Worm (Caenorhabditis elegans): ENCODE measurements around the gene F14H3.6.
A peak's percentile ranks its signal among the peaks of the same experiment; 100 is the strongest.

F14H3.6 gene

DNA sequence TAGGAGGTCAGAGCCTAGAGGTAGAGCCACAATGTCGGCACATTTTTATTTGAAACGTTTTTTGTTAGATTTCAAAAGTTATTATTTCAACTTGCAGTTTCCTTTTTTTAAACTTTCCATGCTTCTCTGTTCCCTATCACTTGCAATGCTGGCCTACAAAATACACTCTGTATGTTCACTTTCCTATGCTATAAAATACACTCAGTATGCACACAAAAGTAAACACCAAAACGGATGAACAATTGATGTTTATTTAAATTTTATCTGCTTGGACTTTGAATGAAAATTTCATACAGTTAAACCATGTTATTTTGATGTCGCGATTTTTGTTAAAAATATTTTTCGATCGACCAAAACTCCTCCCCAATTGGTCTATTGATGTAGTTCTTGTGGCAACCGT is 22.0 kb upstream of the F14H3.6 start:
- no peak for TF ChIP-seq sox-2 (GFP tag; IDR thresholded peaks at IDR 0.05)

DNA sequence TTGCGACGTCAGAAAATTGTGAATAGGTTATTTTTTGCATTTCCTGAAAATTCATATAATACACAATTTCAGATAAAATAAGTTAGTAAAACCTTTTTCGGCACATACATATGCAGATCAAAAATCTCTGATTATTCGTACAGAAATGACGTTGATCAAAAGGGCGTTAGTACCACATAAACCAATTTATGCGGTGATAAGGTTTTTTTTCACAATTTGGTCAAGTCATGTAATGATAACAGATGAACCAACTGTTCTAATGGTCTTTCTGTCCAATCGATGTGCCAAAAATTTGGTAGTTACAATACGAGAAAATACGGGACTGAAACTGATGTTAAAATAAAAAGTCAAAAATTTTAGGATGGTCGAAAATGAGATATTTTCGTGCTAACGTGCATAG is 21.3 kb upstream of the F14H3.6 start:
- TF ChIP-seq nfya-1 (tag; optimal IDR thresholded peaks at IDR 0.05) (no peak), fax-1 (tag; optimal IDR thresholded peaks at IDR 0.05) (no peak), elt-2 (tag; optimal IDR thresholded peaks at IDR 0.05) (peak; percentile 41), ceh-45 (GFP tag; IDR thresholded peaks at IDR 0.05) (no peak)

DNA sequence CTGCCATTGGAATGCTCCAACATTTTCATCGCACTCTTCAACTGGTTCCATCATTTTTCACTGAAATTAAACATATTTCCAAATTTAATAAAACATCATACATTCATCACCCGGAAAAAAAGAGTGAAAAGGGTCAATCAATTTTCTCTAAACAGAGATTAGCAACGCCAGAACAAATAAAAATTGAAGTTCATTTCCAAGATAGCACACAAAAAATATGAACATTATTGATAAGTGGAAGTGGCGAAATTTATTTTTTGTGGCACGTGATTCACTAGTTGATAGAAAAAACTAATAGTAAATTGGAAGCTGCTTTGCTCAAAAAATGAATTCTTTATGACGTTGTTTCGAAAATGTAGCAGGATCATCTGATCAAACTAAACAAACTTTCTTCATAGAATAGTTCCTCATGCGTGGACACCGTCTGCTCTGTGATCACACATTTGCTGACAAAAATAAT is 16.6 kb upstream of the F14H3.6 start, which contains the start of the genes F14H3.12 and srj-29:
Gene F14H3.12 (minus strand): TSS at position 74 of the 460 bp plus-strand sequence.
Gene srj-29 (plus strand): TSS at position 410 of the 460 bp plus-strand sequence.
- TF ChIP-seq pha-2 (tag; optimal IDR thresholded peaks at IDR 0.05): no peak
- no peak for TF ChIP-seq Y22D7AL.16 (tag; optimal IDR thresholded peaks at IDR 0.05)
- TF ChIP-seq pros-1 (tag; optimal IDR thresholded peaks at IDR 0.05): no peak

DNA sequence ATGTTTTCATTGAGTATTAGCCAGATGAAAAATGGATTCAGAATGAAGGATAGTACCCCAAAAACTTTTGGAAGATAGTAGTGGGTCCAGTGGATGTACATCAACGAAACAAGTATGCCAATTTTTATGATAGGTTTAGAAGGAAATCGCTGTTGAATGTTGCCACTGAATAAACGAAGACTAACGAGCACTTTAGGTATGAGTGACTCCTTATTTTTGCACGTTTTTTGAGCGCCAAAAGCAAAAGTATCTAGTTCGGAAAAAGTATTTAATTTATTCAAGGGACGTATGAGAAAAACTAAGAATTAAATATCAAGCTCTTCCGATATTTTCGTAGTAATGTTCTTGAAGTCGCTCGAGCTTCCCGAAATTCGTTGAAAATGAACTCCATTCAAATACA is 15.2 kb upstream of the F14H3.6 start, which contains the start of gene srj-10:
Gene srj-10 (minus strand): TSS at position 101 of the 400 bp plus-strand sequence.
- TF ChIP-seq ceh-6 (GFP tag; optimal IDR thresholded peaks at IDR 0.05): no peak
- TF ChIP-seq nfya-1 (tag; optimal IDR thresholded peaks at IDR 0.05): no peak

DNA sequence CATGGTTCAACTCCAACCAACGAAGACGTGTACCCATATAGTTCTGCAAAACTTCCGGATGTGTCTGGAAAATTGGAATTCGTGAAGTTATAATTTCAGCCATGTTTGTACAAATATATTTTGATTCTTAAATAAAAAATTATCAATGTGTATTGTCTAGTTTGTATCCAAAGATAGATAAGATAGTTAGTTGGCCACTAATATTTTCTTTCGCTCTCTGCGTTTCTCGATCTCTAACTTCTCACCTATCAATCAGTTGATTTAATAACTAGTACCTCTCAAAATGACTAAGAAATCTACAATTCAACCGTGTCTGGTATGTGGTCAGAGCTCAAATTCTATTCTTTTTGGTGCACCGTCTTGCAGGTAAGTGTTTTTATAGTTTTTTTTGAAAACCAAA is 12.5 kb upstream of the F14H3.6 start, which contains the start of gene nhr-176:
Gene nhr-176 (plus strand): TSS at position 159 of the 400 bp plus-strand sequence.
- TF ChIP-seq elt-2 (tag; optimal IDR thresholded peaks at IDR 0.05): peak; percentile 52
- TF ChIP-seq sox-4 (tag; optimal IDR thresholded peaks at IDR 0.05): no peak

DNA sequence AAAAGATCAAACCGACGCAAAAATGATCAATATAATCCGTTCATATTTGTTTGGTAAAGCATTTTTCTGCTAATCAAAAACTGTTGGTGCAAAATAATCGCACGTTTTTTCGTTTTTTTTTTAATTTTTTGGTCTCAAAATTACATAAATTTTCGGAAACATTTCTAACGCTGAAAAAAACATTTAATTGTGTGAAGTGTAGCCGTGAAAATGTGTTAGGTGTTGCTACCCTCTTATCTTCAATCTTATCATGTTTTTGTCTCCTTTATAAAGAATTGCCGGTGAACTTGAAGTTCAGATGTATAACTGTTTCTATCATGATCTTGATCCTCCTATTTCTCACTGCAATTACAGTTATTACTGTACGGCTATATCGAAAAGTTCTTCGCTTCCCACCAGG is 10.2 kb upstream of the F14H3.6 start, which contains the start of gene cyp-35D1:
Gene cyp-35D1 (plus strand): TSS at position 301 of the 400 bp plus-strand sequence.
- no peak for TF ChIP-seq fkh-10 (GFP tag; optimal IDR thresholded peaks at IDR 0.05)
- no peak for TF ChIP-seq odd-2 (tag; optimal IDR thresholded peaks at IDR 0.05)
- TF ChIP-seq mec-3 (tag; optimal IDR thresholded peaks at IDR 0.05; ENCODE audit: borderline replicate concordance): no peak
- TF ChIP-seq elt-2 (tag; optimal IDR thresholded peaks at IDR 0.05): peak; percentile 4
- no peak for TF ChIP-seq rnt-1 (tag; optimal IDR thresholded peaks at IDR 0.05)

DNA sequence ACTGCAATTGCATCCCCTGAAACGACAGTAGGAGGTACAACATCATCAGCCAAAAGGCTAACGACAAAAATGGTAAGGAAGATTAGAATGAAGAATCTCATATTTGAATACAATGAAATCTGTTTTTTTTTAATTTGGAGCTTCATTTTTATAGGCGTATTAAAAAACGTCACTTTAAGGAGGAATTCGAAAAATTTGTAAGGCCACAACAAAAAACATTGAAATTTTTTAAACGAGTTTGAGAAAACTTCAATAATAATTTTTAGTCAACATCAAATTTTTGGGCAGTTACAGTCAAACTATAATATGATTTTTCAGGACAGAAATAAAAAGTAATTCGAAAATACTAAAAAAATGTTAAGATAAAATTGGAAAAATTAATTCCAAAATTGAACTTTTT is 4.1 kb upstream of the F14H3.6 start, which contains the start of gene F14H3.14:
Gene F14H3.14 (minus strand): TSS at position 101 of the 400 bp plus-strand sequence.
- TF ChIP-seq hlh-6 (tag; optimal IDR thresholded peaks at IDR 0.05) (no peak), pat-9 (tag; optimal IDR thresholded peaks at IDR 0.05) (no peak), ceh-6 (GFP tag; optimal IDR thresholded peaks at IDR 0.05) (no peak), Y22D7AL.16 (tag; optimal IDR thresholded peaks at IDR 0.05) (no peak)

DNA sequence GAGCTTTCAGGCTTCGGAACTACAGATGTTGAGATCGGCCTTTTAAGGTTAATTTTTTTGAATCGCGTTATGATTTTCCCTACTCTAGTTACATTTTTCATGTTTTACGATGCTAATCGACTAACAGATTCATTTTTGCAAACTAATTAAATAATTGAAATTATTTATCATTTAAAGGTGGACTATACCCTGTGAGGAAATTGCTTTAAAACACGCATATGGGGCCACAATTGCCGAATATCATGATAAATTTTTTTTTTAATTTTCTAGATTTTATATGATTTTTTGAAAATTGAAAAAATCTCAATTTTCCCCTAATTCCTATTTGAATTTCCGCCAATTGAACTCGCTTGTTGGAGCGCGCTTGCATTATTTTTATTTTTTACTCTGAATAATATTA is 3.3 kb upstream of the F14H3.6 start, which contains the start of gene fbxa-100:
Gene fbxa-100 (minus strand): TSS at position 101 of the 400 bp plus-strand sequence.
- TF ChIP-seq pax-1 (tag; optimal IDR thresholded peaks at IDR 0.05) (no peak), mec-3 (tag; optimal IDR thresholded peaks at IDR 0.05; ENCODE audit: borderline replicate concordance) (no peak), elt-2 (tag; optimal IDR thresholded peaks at IDR 0.05) (no peak), elt-4 (tag; optimal IDR thresholded peaks at IDR 0.05) (no peak), sox-2 (GFP tag; IDR thresholded peaks at IDR 0.05) (no peak), dve-1 (tag; optimal IDR thresholded peaks at IDR 0.05) (no peak), hlh-13 (GFP tag; optimal IDR thresholded peaks at IDR 0.05) (no peak), sdc-2 (tag; optimal IDR thresholded peaks at IDR 0.05) (no peak)

DNA sequence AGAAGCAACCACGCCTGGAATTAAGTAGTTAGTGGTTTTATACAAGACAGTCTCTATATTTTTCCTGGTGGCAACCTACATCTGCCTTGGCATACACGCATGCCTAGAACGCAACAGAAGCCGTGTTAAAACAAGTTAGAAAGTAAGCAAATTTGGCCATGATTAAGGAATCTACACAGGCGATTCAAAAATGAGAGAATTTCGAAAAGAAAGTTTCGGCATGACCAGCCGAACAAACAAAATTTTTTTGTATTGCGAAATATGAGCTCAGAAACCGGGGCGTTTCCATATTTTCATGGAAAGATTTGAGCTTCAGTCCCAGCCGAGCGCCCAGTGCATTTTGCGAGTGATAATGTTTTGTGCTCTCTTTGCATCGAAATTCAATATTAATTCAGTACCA is 1.4 kb upstream of the F14H3.6 start, which contains the start of gene F14H3.15:
Gene F14H3.15 (minus strand): TSS at position 101 of the 400 bp plus-strand sequence.
- TF ChIP-seq lim-6 (tag; optimal IDR thresholded peaks at IDR 0.05): no peak
- no peak for TF ChIP-seq nhr-232 (tag; optimal IDR thresholded peaks at IDR 0.05)
- no peak for TF ChIP-seq pag-3 (tag; optimal IDR thresholded peaks at IDR 0.05; ENCODE audit: borderline replicate concordance)
- TF ChIP-seq pros-1 (tag; optimal IDR thresholded peaks at IDR 0.05): no peak
- no peak for TF ChIP-seq lin-11 (tag; optimal IDR thresholded peaks at IDR 0.05)
- TF ChIP-seq fkh-6 (tag; optimal IDR thresholded peaks at IDR 0.05): no peak
- no peak for TF ChIP-seq che-1 (tag; optimal IDR thresholded peaks at IDR 0.05)
- TF ChIP-seq unc-42 (tag; optimal IDR thresholded peaks at IDR 0.05): no peak
- TF ChIP-seq elt-4 (tag; optimal IDR thresholded peaks at IDR 0.05): no peak
- no peak for TF ChIP-seq pat-9 (tag; optimal IDR thresholded peaks at IDR 0.05)
- TF ChIP-seq zip-5 (tag; optimal IDR thresholded peaks at IDR 0.05): no peak
- TF ChIP-seq Y22D7AL.16 (tag; optimal IDR thresholded peaks at IDR 0.05): no peak
- no peak for TF ChIP-seq ceh-34 (tag; optimal IDR thresholded peaks at IDR 0.05)
- TF ChIP-seq ceh-48 (tag; optimal IDR thresholded peaks at IDR 0.05): no peak
- no peak for TF ChIP-seq ets-4 (tag; optimal IDR thresholded peaks at IDR 0.05)
- TF ChIP-seq ceh-18 (tag; optimal IDR thresholded peaks at IDR 0.05): no peak

All from whole organism, late embryonic.